Worm (Caenorhabditis elegans): ENCODE results near the gene F41E7.6.

DNA sequence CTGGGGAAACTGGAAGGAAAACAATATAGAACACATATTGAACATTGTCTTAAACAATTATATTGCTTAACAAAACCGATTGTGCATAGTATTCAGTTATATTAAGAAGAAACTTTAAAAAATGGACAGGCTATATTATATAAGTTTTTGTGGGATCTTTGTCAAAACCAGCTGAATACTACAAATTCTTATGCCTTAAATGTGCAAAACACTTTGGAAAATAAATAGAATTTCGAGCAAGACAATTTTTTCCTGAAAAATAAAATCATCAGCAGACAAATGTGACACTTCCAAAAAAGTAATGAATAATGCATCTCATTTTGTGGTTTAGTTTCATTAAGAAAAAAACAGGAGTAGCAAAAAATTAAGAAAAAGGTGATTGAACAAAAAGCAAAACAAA is 12.9 kb downstream of the F41E7.6 start:
- TF ChIP-seq med-1 (GFP tag; optimal IDR thresholded peaks at IDR 0.05; ENCODE audit: insufficient read depth) (no peak), tab-1 (GFP tag; IDR thresholded peaks at IDR 0.05) (no peak), flt-1 (GFP tag; IDR thresholded peaks at IDR 0.05) (no peak)

Measured in whole organism, midembryonic.